Worm (Caenorhabditis elegans) whole organism, L2 larva: ENCODE data around the gene shc-2.
A peak's percentile ranks its signal among the peaks of the same experiment; 100 is the strongest.

Experiments used
- lin-13 ChIP-seq: fragments of 150-350 bp; optimal IDR thresholded peaks from 2 replicates; lab custom pipeline; 2014; ENCODE audit warnings: missing biosample characterization, missing genetic modification reagents, missing genetic modification characterization
- mdl-1 ChIP-seq, 2 experiments: fragments of 150-350 bp in 1 of 2; sonication (generic microtip) in 1 of 2; optimal IDR thresholded peaks; 2 replicates each; lab custom pipeline; 2017; ENCODE audit warnings: missing biosample characterization in 2 of 2, missing genetic modification characterization in 2 of 2
- nhr-10 ChIP-seq: sonication (generic microtip); optimal IDR thresholded peaks from 2 replicates; lab custom pipeline; 2017; ENCODE audit warnings: missing biosample characterization, missing genetic modification characterization
- nhr-12 ChIP-seq: fragments of 150-350 bp; optimal IDR thresholded peaks from 2 replicates; lab custom pipeline; 2014; ENCODE audit warnings: missing biosample characterization, missing genetic modification characterization
- nhr-23 ChIP-seq: fragments of 150-350 bp; optimal IDR thresholded peaks from 2 replicates; lab custom pipeline; 2014; ENCODE audit warnings: missing biosample characterization, missing genetic modification reagents, missing genetic modification characterization
- ztf-1 ChIP-seq: fragments of 200-800 bp; sonication (Bioruptor generic); conservative IDR thresholded peaks from 2 replicates; pipeline ENCODE4 v1.3.6; 2022; ENCODE audit warnings: missing genetic modification characterization, missing compliant biosample characterization

DNA sequence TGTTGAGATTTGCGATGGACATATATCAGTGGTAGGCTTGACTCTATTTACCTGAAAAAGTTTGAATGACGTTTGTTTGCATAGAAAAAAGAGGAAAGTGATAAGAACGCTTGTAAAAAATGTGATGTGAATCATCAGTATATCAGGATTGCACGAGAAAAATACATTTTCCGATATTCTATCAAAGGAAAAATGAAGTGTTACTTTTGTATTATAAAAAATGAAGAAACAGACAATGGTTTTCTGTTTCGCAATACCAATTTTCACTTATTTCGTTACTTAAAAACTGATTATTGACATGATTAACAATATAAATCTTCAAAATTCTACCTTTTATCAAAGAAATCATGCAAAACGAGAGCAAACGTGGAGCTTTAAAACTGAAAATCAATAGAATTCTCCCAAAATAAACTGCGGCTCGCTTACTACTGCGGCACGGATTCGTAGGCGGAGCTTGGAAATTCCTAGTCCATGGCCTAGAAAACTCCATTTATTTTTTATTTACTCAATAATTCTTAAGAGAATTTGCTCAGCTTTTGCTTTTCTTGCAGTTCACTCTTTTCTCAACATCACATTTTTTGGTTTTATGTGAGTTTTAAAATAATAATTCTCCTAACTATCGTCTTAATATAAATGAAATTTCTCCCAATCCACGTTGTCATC is 24.7 kb downstream of the shc-2 start, which contains the start of the genes eif-1 and vps-24:
- TF ChIP-seq nhr-23 (no peak), mdl-1 (tag; optimal IDR thresholded peaks at IDR 0.05; lab: Kevin White, UChicago) (no peak), ztf-1 (GFP tag; lab: Robert Waterston, UW) (no peak), nhr-10 (tag; lab: Kevin White, UChicago) (no peak), lin-13 (GFP tag; lab: Kevin White, UChicago) (peak; percentile 53), nhr-12 (tag; lab: Kevin White, UChicago) (no peak)
